Worm (Caenorhabditis elegans) whole organism, late embryonic: Measurements from ENCODE around the gene vars-1.
A peak's percentile ranks its signal among the peaks of the same experiment; 100 is the strongest.

Experiments
- C08G9.2 ChIP-seq: sonication (generic microtip); optimal IDR thresholded peaks from 2 replicates; lab custom pipeline; 2016; ENCODE audit warnings: mild to moderate bottlenecking, missing genetic modification characterization, moderate library complexity, missing compliant biosample characterization
- C38D4.7 ChIP-seq: fragments of 200-800 bp; sonication (Bioruptor generic); optimal IDR thresholded peaks from 2 replicates; lab custom pipeline; 2018; ENCODE audit warnings: mild to moderate bottlenecking, missing genetic modification characterization, moderate library complexity, missing compliant biosample characterization
- F13H6.1 ChIP-seq: sonication (generic microtip); optimal IDR thresholded peaks from 2 replicates; lab custom pipeline; 2016; ENCODE audit warnings: missing genetic modification characterization, missing compliant biosample characterization
- K02D7.2 ChIP-seq: sonication (generic microtip); optimal IDR thresholded peaks from 2 replicates; lab custom pipeline; 2017; ENCODE audit warnings: mild to moderate bottlenecking, missing genetic modification characterization, missing compliant biosample characterization
- ama-1 ChIP-seq: fragments of 150-350 bp; optimal IDR thresholded peaks from 2 replicates; lab custom pipeline; 2014
- ceh-2 ChIP-seq: sonication (generic microtip); optimal IDR thresholded peaks from 2 replicates; lab custom pipeline; 2016; ENCODE audit warnings: missing genotype, missing genetic modification characterization, missing compliant biosample characterization
- ceh-22 ChIP-seq: sonication (generic microtip); optimal IDR thresholded peaks from 2 replicates; lab custom pipeline; 2017; ENCODE audit warnings: missing biosample characterization, missing genetic modification characterization
- ceh-24 ChIP-seq: sonication (generic microtip); optimal IDR thresholded peaks from 2 replicates; lab custom pipeline; 2016; ENCODE audit warnings: mild to moderate bottlenecking, missing genetic modification characterization, missing compliant biosample characterization
- ceh-31 ChIP-seq: sonication (generic microtip); optimal IDR thresholded peaks from 2 replicates; lab custom pipeline; 2016; ENCODE audit warnings: missing genetic modification characterization, missing compliant biosample characterization
- ceh-34 ChIP-seq: sonication (generic microtip); optimal IDR thresholded peaks from 2 replicates; lab custom pipeline; 2016; ENCODE audit warnings: mild to moderate bottlenecking, missing genetic modification characterization, missing compliant biosample characterization
- che-1 ChIP-seq: sonication (generic microtip); optimal IDR thresholded peaks from 2 replicates; lab custom pipeline; 2016; ENCODE audit warnings: mild to moderate bottlenecking, missing genetic modification characterization, missing compliant biosample characterization
- dmd-4 ChIP-seq: sonication (generic microtip); optimal IDR thresholded peaks from 2 replicates; lab custom pipeline; 2016; ENCODE audit warnings: borderline replicate concordance, missing genetic modification characterization, missing compliant biosample characterization
- dve-1 ChIP-seq: sonication (generic microtip); optimal IDR thresholded peaks from 2 replicates; lab custom pipeline; 2017; ENCODE audit warnings: antibody characterized with exemption, mild to moderate bottlenecking, missing genetic modification characterization, missing compliant biosample characterization
- eyg-1 ChIP-seq: sonication (generic microtip); optimal IDR thresholded peaks from 2 replicates; lab custom pipeline; 2016; ENCODE audit warnings: missing genotype, missing genetic modification characterization, missing compliant biosample characterization
- fax-1 ChIP-seq: sonication (generic microtip); optimal IDR thresholded peaks from 2 replicates; lab custom pipeline; 2016; ENCODE audit warnings: missing genotype, missing genetic modification characterization, missing compliant biosample characterization
- gmeb-2 ChIP-seq: sonication (generic microtip); optimal IDR thresholded peaks from 2 replicates; lab custom pipeline; 2016; ENCODE audit warnings: missing genetic modification characterization, inconsistent platforms, missing compliant biosample characterization
- hlh-15 ChIP-seq: sonication (generic microtip); optimal IDR thresholded peaks from 2 replicates; lab custom pipeline; 2016; ENCODE audit warnings: missing genetic modification characterization, missing compliant biosample characterization
- hlh-30 ChIP-seq: sonication (generic microtip); optimal IDR thresholded peaks from 2 replicates; lab custom pipeline; 2017; ENCODE audit warnings: antibody characterized with exemption, missing genetic modification characterization, missing compliant biosample characterization; ENCODE audit not compliant: insufficient read depth
- hlh-6 ChIP-seq: sonication (generic microtip); optimal IDR thresholded peaks from 2 replicates; lab custom pipeline; 2016; ENCODE audit warnings: missing genotype, missing genetic modification characterization, missing compliant biosample characterization
- hlh-8 ChIP-seq: sonication (generic microtip); optimal IDR thresholded peaks from 2 replicates; lab custom pipeline; 2016; ENCODE audit warnings: missing genotype, missing genetic modification characterization, missing compliant biosample characterization
- lim-6 ChIP-seq: sonication (generic microtip); optimal IDR thresholded peaks from 2 replicates; lab custom pipeline; 2016; ENCODE audit warnings: missing genetic modification characterization, missing compliant biosample characterization
- nhr-11 ChIP-seq: fragments of 150-350 bp; optimal IDR thresholded peaks from 2 replicates; lab custom pipeline; 2014; ENCODE audit warnings: missing biosample characterization, missing genetic modification characterization
- npax-4 ChIP-seq: sonication (generic microtip); optimal IDR thresholded peaks from 2 replicates; lab custom pipeline; 2016; ENCODE audit warnings: missing genetic modification characterization, missing compliant biosample characterization
- pag-3 ChIP-seq: sonication (generic microtip); optimal IDR thresholded peaks from 2 replicates; lab custom pipeline; 2016; ENCODE audit warnings: missing compliant biosample characterization, missing genetic modification characterization, borderline replicate concordance
- pha-2 ChIP-seq: sonication (generic microtip); optimal IDR thresholded peaks from 2 replicates; lab custom pipeline; 2017; ENCODE audit warnings: mild to moderate bottlenecking, missing genetic modification characterization, missing compliant biosample characterization
- pha-4 ChIP-seq: fragments of 150-350 bp; optimal IDR thresholded peaks from 2 replicates; lab custom pipeline; 2018; ENCODE audit warnings: missing biosample characterization, missing genetic modification reagents, missing genetic modification characterization
- pros-1 ChIP-seq: fragments of 150-350 bp; optimal IDR thresholded peaks from 2 replicates; lab custom pipeline; 2014; ENCODE audit warnings: missing biosample characterization, missing genetic modification reagents, missing genetic modification characterization
- ref-2 ChIP-seq: sonication (generic microtip); optimal IDR thresholded peaks from 2 replicates; lab custom pipeline; 2016; ENCODE audit warnings: missing genetic modification characterization, missing compliant biosample characterization
- sdc-2 ChIP-seq: sonication (generic microtip); optimal IDR thresholded peaks from 2 replicates; lab custom pipeline; 2016; ENCODE audit warnings: missing genotype, missing genetic modification characterization, missing compliant biosample characterization
- sox-2 ChIP-seq: fragments of 200-800 bp; sonication (Bioruptor generic); IDR thresholded peaks from 2 replicates; pipeline ENCODE4 v1.3.6; 2022; ENCODE audit warnings: missing genetic modification reagents, missing genetic modification characterization, missing compliant biosample characterization
- sox-4 ChIP-seq: sonication (generic microtip); optimal IDR thresholded peaks from 2 replicates; lab custom pipeline; 2017; ENCODE audit warnings: mild to moderate bottlenecking, missing genetic modification characterization, inconsistent platforms, missing compliant biosample characterization
- tbx-2 ChIP-seq: sonication (generic microtip); optimal IDR thresholded peaks from 2 replicates; lab custom pipeline; 2016; ENCODE audit warnings: missing genetic modification characterization, missing compliant biosample characterization
- tbx-7 ChIP-seq: sonication (generic microtip); optimal IDR thresholded peaks from 2 replicates; lab custom pipeline; 2016; ENCODE audit warnings: missing genotype, missing genetic modification characterization, missing compliant biosample characterization
- unc-3 ChIP-seq, 2 experiments: fragments of 200-800 bp in 1 of 2; sonication (Bioruptor generic) in 1 of 2; sonication (generic microtip) in 1 of 2; conservative IDR thresholded peaks in 1 of 2; optimal IDR thresholded peaks in 1 of 2; 2 replicates each; pipeline versions ENCODE4 v1.3.6 to Lab custom; 2016 to 2022; ENCODE audit warnings: missing compliant biosample characterization in 2 of 2, missing genetic modification characterization in 2 of 2, missing genetic modification reagents in 1 of 2
- zip-5 ChIP-seq: sonication (generic microtip); optimal IDR thresholded peaks from 2 replicates; lab custom pipeline; 2016; ENCODE audit warnings: missing genetic modification characterization, missing compliant biosample characterization

The vars-1 gene

ce11 chrV:8035947-8036346 lies 4.7 kb downstream of the vars-1 start, which contains the start of gene ZC513.14 (continued):
- TF ChIP-seq sox-4 (tag; lab: Kevin White, UChicago): no peak
- TF ChIP-seq, all 69 proteins: peak for 0

DNA sequence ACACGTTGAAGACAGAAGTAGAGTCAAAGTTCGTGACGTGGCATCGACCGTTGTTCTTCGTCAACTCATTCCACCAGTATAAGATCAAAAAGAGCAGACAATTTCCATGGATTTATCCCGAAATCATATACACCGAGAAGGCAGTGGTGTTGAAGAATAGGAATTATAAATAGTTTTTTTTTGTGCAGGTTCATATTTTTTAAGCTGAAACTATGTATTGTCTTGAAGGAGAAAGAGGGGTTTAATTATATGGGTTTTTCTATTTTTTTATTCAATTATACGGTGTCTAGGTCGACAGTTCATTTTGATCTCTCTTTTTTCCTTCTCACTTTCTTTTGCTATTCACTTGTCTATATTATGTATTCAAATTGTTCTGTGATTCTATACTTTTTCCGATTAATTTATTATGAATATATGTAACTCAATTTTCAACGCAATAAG lies 7.9 kb downstream of the vars-1 start:
- peak; percentile 75 for TF ChIP-seq ama-1 (lab: Kevin White, UChicago)
- no peak for TF ChIP-seq C38D4.7 (GFP tag; lab: Kevin White, UChicago)
- no peak for TF ChIP-seq che-1 (tag; lab: Kevin White, UChicago)
- no peak for TF ChIP-seq hlh-8 (tag; lab: Kevin White, UChicago)
- TF ChIP-seq pag-3 (tag; lab: Kevin White, UChicago): no peak
- TF ChIP-seq pha-4 (tag; lab: Kevin White, UChicago): no peak
- TF ChIP-seq gmeb-2 (tag; lab: Kevin White, UChicago): peak; percentile 19

- TF ChIP-seq ceh-2 (no peak), ceh-22 (tag; lab: Kevin White, UChicago) (no peak), pha-2 (tag; lab: Kevin White, UChicago) (no peak), hlh-6 (tag; lab: Kevin White, UChicago) (no peak), unc-3 (GFP tag; conservative IDR thresholded peaks at IDR 0.05; lab: Robert Waterston, UW) (no peak), unc-3 (tag; optimal IDR thresholded peaks at IDR 0.05; lab: Kevin White, UChicago) (no peak), zip-5 (tag; lab: Kevin White, UChicago) (no peak), fax-1 (no peak), K02D7.2 (tag; lab: Kevin White, UChicago) (no peak), ceh-31 (tag; lab: Kevin White, UChicago) (no peak), pag-3 (tag; lab: Kevin White, UChicago) (no peak)
- TF ChIP-seq, all 69 proteins: peak for 0
Measured at ce11 chrV:8039606-8040005, 8.4 kb downstream of the vars-1 start.

ce11 chrV:8040247-8041084 lies 9.3 kb downstream of the vars-1 start:
- TF ChIP-seq eyg-1 (tag; lab: Kevin White, UChicago) (no peak), lim-6 (tag; lab: Kevin White, UChicago) (no peak), ceh-24 (no peak), sox-2 (GFP tag; lab: Robert Waterston, UW) (no peak), C08G9.2 (tag; lab: Kevin White, UChicago) (no peak), F13H6.1 (no peak), gmeb-2 (tag; lab: Kevin White, UChicago) (no peak), ama-1 (lab: Kevin White, UChicago) (peak; percentile 85), hlh-30 (tag; lab: Kevin White, UChicago) (no peak), ceh-31 (tag; lab: Kevin White, UChicago) (peak; percentile 29), pha-4 (tag; lab: Kevin White, UChicago) (no peak), tbx-2 (tag; lab: Kevin White, UChicago) (peak; percentile 10), pros-1 (tag; lab: Kevin White, UChicago) (no peak), npax-4 (tag; lab: Kevin White, UChicago) (no peak), tbx-7 (tag; lab: Kevin White, UChicago) (no peak), sdc-2 (tag; lab: Kevin White, UChicago) (no peak), C38D4.7 (GFP tag; lab: Kevin White, UChicago) (no peak), ref-2 (tag; lab: Kevin White, UChicago) (no peak), dve-1 (no peak), pha-2 (tag; lab: Kevin White, UChicago) (no peak), nhr-11 (tag; lab: Kevin White, UChicago) (no peak), ceh-34 (tag; lab: Kevin White, UChicago) (no peak), hlh-15 (tag; lab: Kevin White, UChicago) (no peak), dmd-4 (no peak), ceh-2 (no peak)
